Fruit fly (Drosophila melanogaster): ENCODE results near the gene SPE.
A peak's percentile ranks its signal among the peaks of the same experiment; 100 is the strongest.

Gene SPE

DNA sequence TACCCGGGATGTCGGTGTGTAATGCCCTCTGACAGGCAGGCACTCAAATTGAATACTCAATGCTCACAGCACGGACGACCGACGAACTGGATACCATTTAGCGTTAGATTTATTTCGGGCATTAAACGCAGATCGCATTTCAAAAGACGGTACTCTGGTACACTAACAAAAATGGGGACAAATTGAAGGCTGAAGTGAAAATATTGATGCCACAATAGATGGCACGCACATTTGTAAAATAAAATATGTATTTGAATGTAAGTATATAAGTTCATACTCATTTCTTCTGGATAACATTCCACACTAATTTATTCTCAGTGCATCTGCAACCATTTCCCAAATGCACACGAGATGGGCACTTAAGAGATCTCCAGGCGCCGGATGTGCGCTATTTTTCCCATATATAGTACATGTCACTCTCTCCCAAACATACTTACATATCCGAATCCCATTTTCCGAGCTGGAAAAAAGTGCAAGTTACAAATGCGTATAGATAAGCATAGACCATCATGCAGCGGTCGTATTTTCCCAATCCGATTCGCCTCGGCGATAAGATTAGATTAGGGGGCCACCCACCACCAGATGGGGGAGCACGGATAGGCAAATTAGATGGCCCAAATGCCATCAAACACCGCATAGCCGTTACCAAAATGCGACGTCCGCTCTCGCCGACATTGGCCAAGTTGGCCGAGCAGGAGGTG is 23.6 kb downstream of the SPE start, which contains the start of gene CG10301 (continued):
- TF ChIP-seq Kr (GFP tag; optimal IDR thresholded peaks at IDR 0.05) (no peak), CG6272 (GFP tag; IDR thresholded peaks at IDR 0.05) (0 out of 2 replicates have a peak, but pooled peaks have one; percentile 7), CG6683 (GFP tag; optimal IDR thresholded peaks at IDR 0.05) (no peak), CG11093 (GFP tag; IDR thresholded peaks at IDR 0.05) (no peak), bcd (GFP tag; optimal IDR thresholded peaks at IDR 0.05) (peak; percentile 49), lab (GFP tag; optimal IDR thresholded peaks at IDR 0.05) (peak; percentile 43), CG10267 (tag; optimal IDR thresholded peaks at IDR 0.05) (peak; percentile 67), pb (GFP tag; optimal IDR thresholded peaks at IDR 0.05) (no peak), CG15601 (tag; optimal IDR thresholded peaks at IDR 0.05) (peak; percentile 67), CG8089 (GFP tag; optimal IDR thresholded peaks at IDR 0.05) (peak; percentile 41), ara (GFP tag; IDR thresholded peaks at IDR 0.05) (peak; percentile 84), CG10979 (tag; optimal IDR thresholded peaks at IDR 0.05) (peak; percentile 82), eve (GFP tag; optimal IDR thresholded peaks at IDR 0.05) (peak; percentile 63 to 67), CG6254 (GFP tag; optimal IDR thresholded peaks at IDR 0.05) (peak; percentile 67), pnt (GFP tag; optimal IDR thresholded peaks at IDR 0.05) (peak; percentile 38), Atf3 (GFP tag; optimal IDR thresholded peaks at IDR 0.05) (peak; percentile 17), CG17568 (GFP tag; optimal IDR thresholded peaks at IDR 0.05) (no peak), slou (GFP tag; optimal IDR thresholded peaks at IDR 0.05) (no peak), Sox100B (GFP tag; optimal IDR thresholded peaks at IDR 0.05) (peak; percentile 50), tup (GFP tag; optimal IDR thresholded peaks at IDR 0.05) (no peak), CG16813 (GFP tag; IDR thresholded peaks at IDR 0.05; ENCODE audit: partially characterized antibody) (no peak), CG18011 (GFP tag; optimal IDR thresholded peaks at IDR 0.05) (no peak), gcm2 (GFP tag; optimal IDR thresholded peaks at IDR 0.05) (no peak), btn (GFP tag; optimal IDR thresholded peaks at IDR 0.05) (peak; percentile 36), cato (GFP tag; optimal IDR thresholded peaks at IDR 0.05; ENCODE audit: borderline replicate concordance) (peak; percentile 40), tio (GFP tag; optimal IDR thresholded peaks at IDR 0.05) (peak; percentile 52), CG17385 (GFP tag; optimal IDR thresholded peaks at IDR 0.05) (peak; percentile 45), da (GFP tag; optimal IDR thresholded peaks at IDR 0.05) (no peak), slp2 (GFP tag; optimal IDR thresholded peaks at IDR 0.05) (peak; percentile 1), Drgx (GFP tag; IDR thresholded peaks at IDR 0.05) (no peak), CG7271 (tag; optimal IDR thresholded peaks at IDR 0.05) (no peak), Eip74EF (GFP tag; optimal IDR thresholded peaks at IDR 0.05) (peak in 1 of 2 experiments; percentile 20), CG3995 (GFP tag; optimal IDR thresholded peaks at IDR 0.05) (no peak), vnd (GFP tag; IDR thresholded peaks at IDR 0.05; ENCODE audit: partially characterized antibody) (no peak), Camta (GFP tag; optimal IDR thresholded peaks at IDR 0.05) (peak; percentile 50), CG14441 (GFP tag; IDR thresholded peaks at IDR 0.05) (peak; percentile 51), grn (GFP tag; optimal IDR thresholded peaks at IDR 0.05) (no peak), CG14710 (tag; optimal IDR thresholded peaks at IDR 0.05) (peak; percentile 78), CG11247 (GFP tag; IDR thresholded peaks at IDR 0.05) (no peak), Fer1 (GFP tag; optimal IDR thresholded peaks at IDR 0.05) (no peak), CG10543 (GFP tag; optimal IDR thresholded peaks at IDR 0.05) (no peak), CG17612 (GFP tag; IDR thresholded peaks at IDR 0.05) (no peak), CG1602 (GFP tag; optimal IDR thresholded peaks at IDR 0.05) (peak; percentile 66), HmgZ (tag; optimal IDR thresholded peaks at IDR 0.05) (no peak), chm (GFP tag; IDR thresholded peaks at IDR 0.05) (peak; percentile 72), CG5953 (GFP tag; IDR thresholded peaks at IDR 0.05) (peak; percentile 53; the same call in 1 of the 2 replicates), Asciz (GFP tag; optimal IDR thresholded peaks at IDR 0.05) (no peak), Ravus (GFP tag; IDR thresholded peaks at IDR 0.05) (no peak; the same call in 1 of the 2 replicates), CG1024 (GFP tag; IDR thresholded peaks at IDR 0.05) (peak; percentile 46; the same call in 1 of the 2 replicates)
